Worm (Caenorhabditis elegans) whole organism, young adult: ENCODE data around the gene srv-22.

Experiments
- F57A8.1 ChIP-seq: fragments of 200-800 bp; sonication (Bioruptor generic); optimal IDR thresholded peaks from 2 replicates; lab custom pipeline; 2018; ENCODE audit warnings: mild to moderate bottlenecking, missing genetic modification characterization, moderate library complexity, missing compliant biosample characterization
- K12H6.12 ChIP-seq: fragments of 200-800 bp; sonication (Bioruptor generic); optimal IDR thresholded peaks from 2 replicates; lab custom pipeline; 2018; ENCODE audit warnings: mild to moderate bottlenecking, missing genetic modification characterization, missing compliant biosample characterization
- Y53F4B.3 ChIP-seq: fragments of 200-800 bp; sonication (Bioruptor generic); IDR thresholded peaks from 2 replicates; pipeline ENCODE4 v1.3.6; 2022; ENCODE audit warnings: missing genetic modification reagents, missing genetic modification characterization, missing compliant biosample characterization
- ama-1 ChIP-seq, 3 experiments: fragments of 150-350 bp in 1 of 3; sonication (generic microtip) in 2 of 3; optimal IDR thresholded peaks; 2 replicates each; lab custom pipeline; 2014 to 2018; ENCODE audit warnings: missing biosample characterization in 2 of 3, missing genetic modification characterization in 2 of 3, missing genetic modification reagents in 2 of 3
- lin-40 ChIP-seq: sonication (generic microtip); optimal IDR thresholded peaks from 2 replicates; lab custom pipeline; 2016; ENCODE audit warnings: missing genetic modification characterization, mild to moderate bottlenecking, missing compliant biosample characterization, missing genotype, missing genetic modification reagents
- mes-4 ChIP-seq: sonication (generic microtip); optimal IDR thresholded peaks from 2 replicates; lab custom pipeline; 2016; ENCODE audit warnings: missing genotype, missing genetic modification characterization, missing compliant biosample characterization
- nfya-1 ChIP-seq: sonication (generic microtip); optimal IDR thresholded peaks from 2 replicates; lab custom pipeline; 2017; ENCODE audit warnings: antibody characterized with exemption, missing compliant biosample characterization, missing genetic modification characterization, borderline replicate concordance; ENCODE audit not compliant: insufficient read depth
- nhr-27 ChIP-seq: fragments of 200-800 bp; sonication (Bioruptor generic); optimal IDR thresholded peaks from 2 replicates; lab custom pipeline; 2018; ENCODE audit warnings: mild to moderate bottlenecking, missing genetic modification characterization, moderate library complexity, missing compliant biosample characterization
- pha-4 ChIP-seq: fragments of 150-350 bp; sonication (generic microtip); optimal IDR thresholded peaks from 2 replicates; lab custom pipeline; 2014; ENCODE audit warnings: missing biosample characterization, missing genetic modification reagents, missing genetic modification characterization
- snpc-4 ChIP-seq, 5 experiments: fragments of 150-350 bp in 1 of 5; sonication (generic microtip) in 4 of 5; optimal IDR thresholded peaks; 2 replicates each; lab custom pipeline; 2014 to 2018; ENCODE audit warnings: missing genetic modification characterization in 5 of 5, missing biosample characterization in 3 of 5, antibody characterized with exemption in 2 of 5, mild to moderate bottlenecking in 2 of 5, missing compliant biosample characterization in 2 of 5, missing genotype in 2 of 5, moderate library complexity in 2 of 5, missing genetic modification reagents in 1 of 5
- unc-62 ChIP-seq: fragments of 150-350 bp; optimal IDR thresholded peaks from 2 replicates; lab custom pipeline; 2014; ENCODE audit warnings: missing biosample characterization, missing genetic modification reagents, missing genetic modification characterization
- ztf-28 ChIP-seq: fragments of 200-800 bp; sonication (Bioruptor generic); IDR thresholded peaks from 2 replicates; pipeline ENCODE4 v1.3.6; 2022; ENCODE audit warnings: missing genetic modification reagents, missing genetic modification characterization, missing compliant biosample characterization

- no peak for TF ChIP-seq Y53F4B.3 (GFP tag; lab: Robert Waterston, UW)
- no peak for TF ChIP-seq nhr-27 (tag; lab: Kevin White, UChicago)
- TF ChIP-seq snpc-4 (GFP tag; optimal IDR thresholded peaks at IDR 0.05; lab: Kevin White, UChicago), result no peak
- no peak for TF ChIP-seq snpc-4 (tag; optimal IDR thresholded peaks at IDR 0.05; lab: Kevin White, UChicago)
- TF ChIP-seq ama-1 (optimal IDR thresholded peaks at IDR 0.05; lab: Kevin White, UChicago), result no peak
- TF ChIP-seq ama-1 (GFP tag; optimal IDR thresholded peaks at IDR 0.05; lab: Kevin White, UChicago), result no peak
- no peak for TF ChIP-seq lin-40 (tag; lab: Kevin White, UChicago)
- no peak for TF ChIP-seq F57A8.1 (GFP tag; lab: Kevin White, UChicago)
- TF ChIP-seq ztf-28 (GFP tag; lab: Robert Waterston, UW), result no peak
- no peak for TF ChIP-seq K12H6.12 (tag; lab: Kevin White, UChicago)
- TF ChIP-seq pha-4 (tag; lab: Kevin White, UChicago), result no peak
- no peak for TF ChIP-seq mes-4 (tag; lab: Kevin White, UChicago)
- no peak for TF ChIP-seq unc-62 (GFP tag; lab: Kevin White, UChicago)
- no peak for TF ChIP-seq nfya-1 (tag; lab: Kevin White, UChicago)
These were observed 12.6 kb downstream of the srv-22 start, which contains the start of gene C06E7.88 for ce11 chrIV:5867189-5867588.
